Worm (Caenorhabditis elegans) whole organism, mixed stage, embryonic: ENCODE results near the gene ZK686.3.

ENCODE experiments used
- blmp-1 ChIP-seq: fragments of 150-350 bp; optimal IDR thresholded peaks from 2 replicates; lab custom pipeline; 2014; ENCODE audit warnings: missing biosample characterization, missing genetic modification characterization
- ceh-39 ChIP-seq: fragments of 150-350 bp; optimal IDR thresholded peaks from 2 replicates; lab custom pipeline; 2014; ENCODE audit warnings: missing biosample characterization, missing genetic modification characterization
- ceh-43 ChIP-seq: fragments of 200-800 bp; sonication (Bioruptor generic); optimal IDR thresholded peaks from 2 replicates; lab custom pipeline; 2018; ENCODE audit warnings: mild to moderate bottlenecking, missing genetic modification characterization, moderate library complexity, missing compliant biosample characterization
- ceh-83 ChIP-seq: fragments of 200-800 bp; sonication (Bioruptor generic); optimal IDR thresholded peaks from 2 replicates; lab custom pipeline; 2018; ENCODE audit warnings: mild to moderate bottlenecking, missing genetic modification characterization, missing compliant biosample characterization
- ces-1 ChIP-seq: fragments of 150-350 bp; optimal IDR thresholded peaks from 2 replicates; lab custom pipeline; 2014; ENCODE audit warnings: missing biosample characterization, missing genetic modification reagents, missing genetic modification characterization
- cnd-1 ChIP-seq: fragments of 200-800 bp; sonication (Bioruptor generic); optimal IDR thresholded peaks from 2 replicates; lab custom pipeline; 2018; ENCODE audit warnings: mild to moderate bottlenecking, missing genetic modification characterization, missing compliant biosample characterization
- drap-1 ChIP-seq: fragments of 200-800 bp; sonication (Bioruptor generic); optimal IDR thresholded peaks from 3 replicates; lab custom pipeline; 2018; ENCODE audit warnings: mild to moderate bottlenecking, missing genetic modification characterization, missing compliant biosample characterization
- elt-1 ChIP-seq: sonication (generic microtip); optimal IDR thresholded peaks from 2 replicates; lab custom pipeline; 2017; ENCODE audit warnings: missing genetic modification characterization, mild to moderate bottlenecking, missing compliant biosample characterization, antibody characterized with exemption, moderate library complexity, borderline replicate concordance; ENCODE audit not compliant: insufficient read depth
- flh-1 ChIP-seq: fragments of 200-800 bp; sonication (Bioruptor generic); optimal IDR thresholded peaks from 2 replicates; lab custom pipeline; 2018; ENCODE audit warnings: mild to moderate bottlenecking, missing genetic modification characterization, moderate library complexity, missing compliant biosample characterization
- ham-2 ChIP-seq: fragments of 200-800 bp; sonication (Bioruptor generic); optimal IDR thresholded peaks from 2 replicates; lab custom pipeline; 2018; ENCODE audit warnings: mild to moderate bottlenecking, missing genetic modification characterization, missing compliant biosample characterization
- hlh-1 ChIP-seq: fragments of 150-350 bp; optimal IDR thresholded peaks from 2 replicates; lab custom pipeline; 2014; ENCODE audit warnings: missing biosample characterization, missing genetic modification reagents, missing genetic modification characterization
- lin-13 ChIP-seq: fragments of 150-350 bp; optimal IDR thresholded peaks from 2 replicates; lab custom pipeline; 2014; ENCODE audit warnings: missing biosample characterization, missing genetic modification characterization
- lin-32 ChIP-seq: fragments of 200-800 bp; sonication (Bioruptor generic); optimal IDR thresholded peaks from 2 replicates; lab custom pipeline; 2018; ENCODE audit warnings: mild to moderate bottlenecking, missing genetic modification characterization, missing compliant biosample characterization
- lsy-2 ChIP-seq: fragments of 150-350 bp; optimal IDR thresholded peaks from 2 replicates; lab custom pipeline; 2014; ENCODE audit warnings: missing biosample characterization, missing genetic modification characterization
- mab-5 ChIP-seq: fragments of 150-350 bp; optimal IDR thresholded peaks from 2 replicates; lab custom pipeline; 2014; ENCODE audit warnings: missing biosample characterization, missing genetic modification characterization
- mls-2 ChIP-seq: sonication (generic microtip); optimal IDR thresholded peaks from 2 replicates; lab custom pipeline; 2016; ENCODE audit warnings: mild to moderate bottlenecking, missing genetic modification characterization, moderate library complexity, missing compliant biosample characterization
- nhr-12 ChIP-seq: fragments of 150-350 bp; optimal IDR thresholded peaks from 2 replicates; lab custom pipeline; 2014; ENCODE audit warnings: missing biosample characterization, missing genetic modification characterization
- nhr-2 ChIP-seq: fragments of 150-350 bp; optimal IDR thresholded peaks from 2 replicates; lab custom pipeline; 2014; ENCODE audit warnings: missing biosample characterization, missing genetic modification characterization
- nhr-237 ChIP-seq: fragments of 150-350 bp; optimal IDR thresholded peaks from 2 replicates; lab custom pipeline; 2014; ENCODE audit warnings: missing biosample characterization, missing genetic modification characterization
- nhr-76 ChIP-seq: sonication (generic microtip); optimal IDR thresholded peaks from 2 replicates; lab custom pipeline; 2017; ENCODE audit warnings: missing biosample characterization, missing genetic modification characterization
- pha-4 ChIP-seq: fragments of 150-350 bp; optimal IDR thresholded peaks from 2 replicates; lab custom pipeline; 2018; ENCODE audit warnings: missing biosample characterization, missing genetic modification reagents, missing genetic modification characterization
- sem-2 ChIP-seq: fragments of 200-800 bp; sonication (Bioruptor generic); optimal IDR thresholded peaks from 2 replicates; lab custom pipeline; 2018; ENCODE audit warnings: mild to moderate bottlenecking, missing genetic modification characterization, missing compliant biosample characterization
- snpc-4 ChIP-seq: fragments of 150-350 bp; optimal IDR thresholded peaks from 2 replicates; lab custom pipeline; 2014; ENCODE audit warnings: missing biosample characterization, missing genetic modification characterization
- unc-39 ChIP-seq: fragments of 150-350 bp; optimal IDR thresholded peaks from 2 replicates; lab custom pipeline; 2014; ENCODE audit warnings: missing biosample characterization, missing genetic modification characterization
- unc-62 ChIP-seq: fragments of 150-350 bp; optimal IDR thresholded peaks from 2 replicates; lab custom pipeline; 2014; ENCODE audit warnings: missing biosample characterization, missing genetic modification reagents, missing genetic modification characterization
- zip-8 ChIP-seq: fragments of 150-350 bp; optimal IDR thresholded peaks from 2 replicates; lab custom pipeline; 2014; ENCODE audit warnings: missing biosample characterization, missing genetic modification characterization
- ztf-11 ChIP-seq: fragments of 150-350 bp; optimal IDR thresholded peaks from 2 replicates; lab custom pipeline; 2014; ENCODE audit warnings: missing biosample characterization, missing genetic modification characterization

ZK686.3 gene

DNA sequence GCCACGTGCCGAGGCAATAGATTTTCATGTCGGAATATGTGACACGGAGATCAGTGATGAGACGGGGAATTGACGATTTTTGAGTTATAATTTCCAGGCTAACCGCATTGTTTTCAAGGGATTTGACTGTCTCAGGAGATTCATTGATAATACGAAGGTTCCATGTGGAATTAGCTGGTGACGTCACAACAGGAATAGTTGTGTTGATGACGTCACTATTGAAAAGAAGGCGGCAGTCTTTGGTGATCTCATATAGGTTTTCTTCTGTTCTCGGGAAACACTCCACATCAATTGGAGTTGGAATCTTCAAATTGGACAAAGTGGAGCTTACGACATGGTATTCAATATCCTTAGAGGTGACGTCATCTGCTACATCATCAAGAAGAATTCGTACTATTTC is 25.7 kb downstream of the ZK686.3 start:
- TF ChIP-seq nhr-237, result no peak
- TF ChIP-seq lin-32 (GFP tag; lab: Kevin White, UChicago), result no peak
- no peak for TF ChIP-seq ceh-39
- no peak for TF ChIP-seq ceh-83 (GFP tag; lab: Kevin White, UChicago)
- TF ChIP-seq lin-13 (tag; lab: Kevin White, UChicago), result no peak
- TF ChIP-seq hlh-1 (tag; lab: Kevin White, UChicago), result no peak
- TF ChIP-seq zip-8, result peak; percentile 96

ce11 chrIII:7737646-7738258 is 31.1 kb downstream of the ZK686.3 start:
- TF ChIP-seq lin-13 (tag; lab: Kevin White, UChicago) (no peak), nhr-237 (no peak), ceh-83 (GFP tag; lab: Kevin White, UChicago) (peak; percentile 18), cnd-1 (tag; lab: Kevin White, UChicago) (no peak), elt-1 (tag; lab: Kevin White, UChicago) (no peak), snpc-4 (tag; lab: Kevin White, UChicago) (no peak), zip-8 (no peak), pha-4 (no peak), ces-1 (GFP tag; lab: Kevin White, UChicago) (peak; percentile 33)

- TF ChIP-seq zip-8 (no peak), cnd-1 (tag; lab: Kevin White, UChicago) (no peak), lin-32 (GFP tag; lab: Kevin White, UChicago) (no peak), hlh-1 (tag; lab: Kevin White, UChicago) (no peak), nhr-76 (tag; lab: Kevin White, UChicago) (no peak), elt-1 (tag; lab: Kevin White, UChicago) (no peak), sem-2 (GFP tag; lab: Kevin White, UChicago) (no peak), ham-2 (no peak)
These were observed 32.1 kb downstream of the ZK686.3 start for ce11 chrIII:7736806-7737205.

- TF ChIP-seq lin-13 (tag; lab: Kevin White, UChicago), result no peak
- no peak for TF ChIP-seq blmp-1 (tag; lab: Kevin White, UChicago)
- TF ChIP-seq drap-1 (GFP tag; lab: Kevin White, UChicago), result no peak
- no peak for TF ChIP-seq zip-8
- TF ChIP-seq nhr-12, result no peak
- TF ChIP-seq ham-2, result no peak
- no peak for TF ChIP-seq ztf-11 (tag; lab: Kevin White, UChicago)
- no peak for TF ChIP-seq nhr-237
- no peak for TF ChIP-seq cnd-1 (tag; lab: Kevin White, UChicago)
- TF ChIP-seq sem-2 (GFP tag; lab: Kevin White, UChicago), result no peak
These were observed 32.9 kb downstream of the ZK686.3 start for ce11 chrIII:7736003-7736402.

- TF ChIP-seq hlh-1 (tag; lab: Kevin White, UChicago) (no peak), drap-1 (GFP tag; lab: Kevin White, UChicago) (no peak), zip-8 (peak; percentile 66), nhr-2 (tag; lab: Kevin White, UChicago) (peak; percentile 97), ceh-39 (no peak), elt-1 (tag; lab: Kevin White, UChicago) (peak; percentile 87), unc-62 (GFP tag; lab: Kevin White, UChicago) (peak; percentile 94)
These were observed 34.8 kb downstream of the ZK686.3 start for ce11 chrIII:7734105-7734504.

DNA sequence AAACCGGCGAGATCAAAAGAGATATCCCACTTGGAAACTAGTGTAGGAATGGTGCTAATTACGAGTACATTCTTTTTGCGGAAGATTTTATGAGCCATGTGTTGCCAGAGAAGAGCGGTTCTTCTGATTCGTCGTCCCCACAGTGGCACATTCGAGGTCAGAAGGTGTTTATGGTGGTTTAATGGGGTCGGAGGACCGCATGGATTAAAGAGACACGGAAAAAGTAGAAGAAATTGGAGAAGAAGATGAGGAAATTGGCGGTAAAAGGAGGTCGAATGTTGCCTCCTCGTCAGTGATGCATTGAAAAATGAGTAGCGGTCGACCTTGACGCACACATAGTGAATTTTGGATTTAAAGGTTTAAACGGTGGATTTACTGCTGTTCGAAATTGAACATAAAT is 35.3 kb downstream of the ZK686.3 start:
- TF ChIP-seq ham-2, result peak; percentile 45
- no peak for TF ChIP-seq ceh-39
- TF ChIP-seq nhr-2 (tag; lab: Kevin White, UChicago), result peak; percentile 27
- no peak for TF ChIP-seq nhr-12
- no peak for TF ChIP-seq hlh-1 (tag; lab: Kevin White, UChicago)
- TF ChIP-seq nhr-76 (tag; lab: Kevin White, UChicago), result no peak
- no peak for TF ChIP-seq snpc-4 (tag; lab: Kevin White, UChicago)
- no peak for TF ChIP-seq zip-8
- no peak for TF ChIP-seq unc-39 (tag; lab: Kevin White, UChicago)
- TF ChIP-seq sem-2 (GFP tag; lab: Kevin White, UChicago), result no peak
- TF ChIP-seq mls-2 (tag; lab: Kevin White, UChicago), result no peak
- no peak for TF ChIP-seq flh-1
- TF ChIP-seq cnd-1 (tag; lab: Kevin White, UChicago), result no peak

ce11 chrIII:7731085-7731484 is 37.8 kb downstream of the ZK686.3 start:
- TF ChIP-seq ham-2, result no peak
- no peak for TF ChIP-seq ces-1 (GFP tag; lab: Kevin White, UChicago)
- no peak for TF ChIP-seq elt-1 (tag; lab: Kevin White, UChicago)
- no peak for TF ChIP-seq flh-1
- no peak for TF ChIP-seq nhr-237
- TF ChIP-seq mab-5 (tag; lab: Kevin White, UChicago), result no peak
- no peak for TF ChIP-seq cnd-1 (tag; lab: Kevin White, UChicago)
- TF ChIP-seq lsy-2 (tag; lab: Kevin White, UChicago), result no peak
- no peak for TF ChIP-seq drap-1 (GFP tag; lab: Kevin White, UChicago)
- no peak for TF ChIP-seq ceh-43 (GFP tag; lab: Kevin White, UChicago)
- no peak for TF ChIP-seq nhr-12
